Worm (Caenorhabditis elegans): ENCODE data around the gene ZC443.4.

DNA sequence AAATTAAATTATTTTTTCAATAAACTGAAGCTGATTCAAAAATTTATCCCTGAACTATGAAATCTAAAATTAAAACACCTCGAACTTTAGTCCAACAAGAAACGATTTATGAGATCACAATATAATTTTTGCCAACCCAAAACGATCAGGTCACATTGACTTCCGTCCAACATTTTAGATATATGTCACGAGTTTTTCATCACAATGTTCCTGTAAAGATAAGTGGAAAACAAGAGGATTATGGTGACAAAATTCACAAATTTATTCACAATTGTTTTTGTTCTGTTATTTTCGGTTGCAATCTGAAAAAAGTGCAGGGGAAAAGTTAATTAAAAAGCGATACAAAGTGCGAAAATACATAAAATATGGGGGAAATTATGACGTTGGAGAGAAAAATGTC lies 3.0 kb downstream of the ZC443.4 start:
- TF ChIP-seq W03F9.2 (tag; optimal IDR thresholded peaks at IDR 0.05) (no peak), him-1 (tag; optimal IDR thresholded peaks at IDR 0.05) (no peak), dao-5 (tag; optimal IDR thresholded peaks at IDR 0.05) (no peak)

All from whole organism, L4/young adult.